Worm (Caenorhabditis elegans) whole organism, mixed stage, embryonic: ENCODE data around the gene F43C11.16.

ENCODE experiments used
- blmp-1 ChIP-seq: fragments of 150-350 bp; optimal IDR thresholded peaks from 2 replicates; lab custom pipeline; 2014; ENCODE audit warnings: missing biosample characterization, missing genetic modification characterization
- ceh-39 ChIP-seq: fragments of 150-350 bp; optimal IDR thresholded peaks from 2 replicates; lab custom pipeline; 2014; ENCODE audit warnings: missing biosample characterization, missing genetic modification characterization
- ces-1 ChIP-seq: fragments of 150-350 bp; optimal IDR thresholded peaks from 2 replicates; lab custom pipeline; 2014; ENCODE audit warnings: missing biosample characterization, missing genetic modification reagents, missing genetic modification characterization
- cnd-1 ChIP-seq: fragments of 200-800 bp; sonication (Bioruptor generic); optimal IDR thresholded peaks from 2 replicates; lab custom pipeline; 2018; ENCODE audit warnings: mild to moderate bottlenecking, missing genetic modification characterization, missing compliant biosample characterization
- elt-1 ChIP-seq: sonication (generic microtip); optimal IDR thresholded peaks from 2 replicates; lab custom pipeline; 2017; ENCODE audit warnings: missing genetic modification characterization, mild to moderate bottlenecking, missing compliant biosample characterization, antibody characterized with exemption, moderate library complexity, borderline replicate concordance; ENCODE audit not compliant: insufficient read depth
- elt-3 ChIP-seq: fragments of 150-350 bp; optimal IDR thresholded peaks from 2 replicates; lab custom pipeline; 2014; ENCODE audit warnings: missing biosample characterization, missing genetic modification characterization
- flh-1 ChIP-seq: fragments of 200-800 bp; sonication (Bioruptor generic); optimal IDR thresholded peaks from 2 replicates; lab custom pipeline; 2018; ENCODE audit warnings: mild to moderate bottlenecking, missing genetic modification characterization, moderate library complexity, missing compliant biosample characterization
- ham-2 ChIP-seq: fragments of 200-800 bp; sonication (Bioruptor generic); optimal IDR thresholded peaks from 2 replicates; lab custom pipeline; 2018; ENCODE audit warnings: mild to moderate bottlenecking, missing genetic modification characterization, missing compliant biosample characterization
- hlh-1 ChIP-seq: fragments of 150-350 bp; optimal IDR thresholded peaks from 2 replicates; lab custom pipeline; 2014; ENCODE audit warnings: missing biosample characterization, missing genetic modification reagents, missing genetic modification characterization
- lin-13 ChIP-seq: fragments of 150-350 bp; optimal IDR thresholded peaks from 2 replicates; lab custom pipeline; 2014; ENCODE audit warnings: missing biosample characterization, missing genetic modification characterization
- lin-32 ChIP-seq: fragments of 200-800 bp; sonication (Bioruptor generic); optimal IDR thresholded peaks from 2 replicates; lab custom pipeline; 2018; ENCODE audit warnings: mild to moderate bottlenecking, missing genetic modification characterization, missing compliant biosample characterization
- lsy-2 ChIP-seq: fragments of 150-350 bp; optimal IDR thresholded peaks from 2 replicates; lab custom pipeline; 2014; ENCODE audit warnings: missing biosample characterization, missing genetic modification characterization
- mab-5 ChIP-seq: fragments of 150-350 bp; optimal IDR thresholded peaks from 2 replicates; lab custom pipeline; 2014; ENCODE audit warnings: missing biosample characterization, missing genetic modification characterization
- mep-1 ChIP-seq: fragments of 150-350 bp; optimal IDR thresholded peaks from 2 replicates; lab custom pipeline; 2017; ENCODE audit warnings: missing biosample characterization, missing genetic modification reagents, missing genetic modification characterization, inconsistent platforms
- mls-2 ChIP-seq: sonication (generic microtip); optimal IDR thresholded peaks from 2 replicates; lab custom pipeline; 2016; ENCODE audit warnings: mild to moderate bottlenecking, missing genetic modification characterization, moderate library complexity, missing compliant biosample characterization
- nhr-2 ChIP-seq: fragments of 150-350 bp; optimal IDR thresholded peaks from 2 replicates; lab custom pipeline; 2014; ENCODE audit warnings: missing biosample characterization, missing genetic modification characterization
- nhr-237 ChIP-seq: fragments of 150-350 bp; optimal IDR thresholded peaks from 2 replicates; lab custom pipeline; 2014; ENCODE audit warnings: missing biosample characterization, missing genetic modification characterization
- nhr-28 ChIP-seq: fragments of 150-350 bp; optimal IDR thresholded peaks from 2 replicates; lab custom pipeline; 2014; ENCODE audit warnings: missing biosample characterization, missing genetic modification characterization
- nhr-76 ChIP-seq: sonication (generic microtip); optimal IDR thresholded peaks from 2 replicates; lab custom pipeline; 2017; ENCODE audit warnings: missing biosample characterization, missing genetic modification characterization
- pha-4 ChIP-seq: fragments of 150-350 bp; optimal IDR thresholded peaks from 2 replicates; lab custom pipeline; 2018; ENCODE audit warnings: missing biosample characterization, missing genetic modification reagents, missing genetic modification characterization
- sem-2 ChIP-seq: fragments of 200-800 bp; sonication (Bioruptor generic); optimal IDR thresholded peaks from 2 replicates; lab custom pipeline; 2018; ENCODE audit warnings: mild to moderate bottlenecking, missing genetic modification characterization, missing compliant biosample characterization
- snpc-4 ChIP-seq: fragments of 150-350 bp; optimal IDR thresholded peaks from 2 replicates; lab custom pipeline; 2014; ENCODE audit warnings: missing biosample characterization, missing genetic modification characterization
- sptf-1 ChIP-seq: sonication (generic microtip); optimal IDR thresholded peaks from 2 replicates; lab custom pipeline; 2017; ENCODE audit warnings: mild to moderate bottlenecking, missing genetic modification characterization, moderate library complexity, missing compliant biosample characterization
- unc-39 ChIP-seq: fragments of 150-350 bp; optimal IDR thresholded peaks from 2 replicates; lab custom pipeline; 2014; ENCODE audit warnings: missing biosample characterization, missing genetic modification characterization
- unc-62 ChIP-seq: fragments of 150-350 bp; optimal IDR thresholded peaks from 2 replicates; lab custom pipeline; 2014; ENCODE audit warnings: missing biosample characterization, missing genetic modification reagents, missing genetic modification characterization
- zip-8 ChIP-seq: fragments of 150-350 bp; optimal IDR thresholded peaks from 2 replicates; lab custom pipeline; 2014; ENCODE audit warnings: missing biosample characterization, missing genetic modification characterization
- ztf-11 ChIP-seq: fragments of 150-350 bp; optimal IDR thresholded peaks from 2 replicates; lab custom pipeline; 2014; ENCODE audit warnings: missing biosample characterization, missing genetic modification characterization

F43C11.16 gene

DNA sequence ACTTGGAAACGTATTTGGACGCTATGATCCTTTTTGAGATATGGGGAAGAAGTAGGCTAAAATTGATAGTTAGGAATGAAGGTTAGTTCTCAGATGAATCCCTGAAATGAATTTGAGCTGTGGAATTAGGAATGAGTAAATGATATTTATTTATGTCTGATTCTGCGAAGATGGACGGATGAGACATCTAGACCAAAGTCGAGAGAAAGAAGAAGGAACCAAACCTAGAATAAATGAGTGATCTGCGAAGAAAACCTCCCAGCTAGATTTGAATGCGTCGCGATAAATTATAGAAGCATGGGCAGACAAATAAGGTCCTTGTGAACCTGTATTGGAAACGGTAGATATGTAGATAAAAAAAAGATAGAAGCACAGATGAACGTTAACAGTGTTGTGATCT, at the start of gene F43C11.16:
Gene F43C11.16, minus strand, starts transcription at position 101 of the 400 bp plus-strand sequence.
- TF ChIP-seq lsy-2 (tag; lab: Kevin White, UChicago) (no peak), nhr-76 (tag; lab: Kevin White, UChicago) (no peak), ceh-39 (no peak), flh-1 (GFP tag; lab: Kevin White, UChicago) (no peak), cnd-1 (tag; lab: Kevin White, UChicago) (no peak), unc-62 (GFP tag; lab: Kevin White, UChicago) (no peak)

DNA sequence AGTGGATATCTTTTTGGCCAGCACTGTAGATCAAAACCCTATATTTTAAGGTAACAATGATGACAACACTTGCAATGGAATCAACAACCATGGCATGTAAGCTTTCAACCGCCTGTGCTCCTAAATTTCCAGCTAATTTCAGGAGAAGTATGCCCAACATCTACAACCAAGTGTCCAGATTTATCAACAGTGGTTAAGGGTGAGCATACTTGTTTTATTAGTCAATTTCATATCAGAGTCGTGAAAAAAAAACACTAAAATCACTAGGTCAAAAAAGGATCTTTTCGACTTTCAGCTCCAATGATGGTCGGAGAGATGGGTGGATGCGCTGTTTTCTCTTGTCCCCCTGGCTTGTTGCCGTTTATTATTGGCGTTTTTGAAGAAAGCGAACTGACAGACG, 44.1 kb upstream of the F43C11.16 start, which contains the start of gene F16G10.1:
Gene F16G10.1, plus strand, starts transcription at position 301 of the 400 bp plus-strand sequence.
- TF ChIP-seq sptf-1 (tag; lab: Kevin White, UChicago): no peak
- TF ChIP-seq elt-3 (tag; lab: Kevin White, UChicago): no peak
- TF ChIP-seq nhr-237 (tag; lab: Kevin White, UChicago): no peak
- TF ChIP-seq ces-1: no peak
- TF ChIP-seq sem-2 (GFP tag; lab: Kevin White, UChicago): no peak

DNA sequence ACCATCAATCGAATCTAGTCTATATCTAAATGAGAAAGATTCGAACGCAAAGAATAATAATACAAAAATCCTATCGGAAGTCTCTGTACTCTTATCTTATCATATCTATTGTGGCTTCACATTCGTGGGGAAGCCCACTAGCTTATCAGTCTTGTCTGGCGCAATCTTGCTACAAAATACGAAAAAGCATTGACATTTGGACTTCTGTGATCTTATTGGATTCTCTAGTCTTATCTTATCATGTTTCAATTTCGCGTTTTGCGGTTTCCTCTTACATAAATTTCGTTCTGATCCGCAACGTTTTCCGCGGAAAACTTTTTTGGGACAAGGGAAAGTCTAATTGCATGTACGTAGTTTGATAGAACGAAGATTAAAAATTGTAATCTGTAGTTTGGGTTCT, 39.9 kb upstream of the F43C11.16 start:
- no peak for TF ChIP-seq zip-8
- TF ChIP-seq, all 35 proteins: peak for 0

DNA sequence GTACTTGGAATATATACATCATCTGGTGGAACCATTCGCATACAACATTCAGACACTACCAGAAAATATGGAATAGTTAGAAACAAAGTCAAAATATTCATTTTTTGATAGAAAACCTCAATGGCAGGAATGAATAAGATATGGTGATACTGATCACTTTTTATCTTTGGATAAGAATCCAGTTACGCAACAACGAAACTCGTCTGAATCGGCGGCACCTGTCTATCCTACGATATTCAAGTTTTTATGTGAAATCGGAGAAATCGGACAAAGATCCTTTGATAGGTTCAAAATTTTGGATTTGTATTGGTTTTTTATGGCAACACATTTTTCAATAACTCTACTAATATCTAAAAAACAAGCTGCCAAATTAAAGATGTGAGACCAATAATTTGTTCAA, 39.0 kb upstream of the F43C11.16 start, which contains the start of gene F16G10.14:
Gene F16G10.14, minus strand, starts transcription at position 101 of the 400 bp plus-strand sequence.
- TF ChIP-seq nhr-237 (tag; lab: Kevin White, UChicago): no peak
- TF ChIP-seq ces-1: no peak
- TF ChIP-seq nhr-2 (tag; lab: Kevin White, UChicago): no peak
- no peak for TF ChIP-seq mls-2
- TF ChIP-seq ham-2 (GFP tag; lab: Kevin White, UChicago): no peak
- TF ChIP-seq elt-3 (tag; lab: Kevin White, UChicago): no peak
- no peak for TF ChIP-seq mep-1 (tag; lab: Kevin White, UChicago)
- no peak for TF ChIP-seq nhr-28 (tag; lab: Kevin White, UChicago)
- TF ChIP-seq mab-5 (tag; lab: Kevin White, UChicago): no peak
- TF ChIP-seq cnd-1 (tag; lab: Kevin White, UChicago): no peak
- no peak for TF ChIP-seq elt-1
- TF ChIP-seq ceh-39: no peak
- no peak for TF ChIP-seq pha-4
- no peak for TF ChIP-seq sptf-1 (tag; lab: Kevin White, UChicago)
- TF ChIP-seq lin-32 (GFP tag; lab: Kevin White, UChicago): no peak
- no peak for TF ChIP-seq sem-2 (GFP tag; lab: Kevin White, UChicago)
- TF ChIP-seq blmp-1: no peak
- TF ChIP-seq, all 35 proteins: peak for 0

DNA sequence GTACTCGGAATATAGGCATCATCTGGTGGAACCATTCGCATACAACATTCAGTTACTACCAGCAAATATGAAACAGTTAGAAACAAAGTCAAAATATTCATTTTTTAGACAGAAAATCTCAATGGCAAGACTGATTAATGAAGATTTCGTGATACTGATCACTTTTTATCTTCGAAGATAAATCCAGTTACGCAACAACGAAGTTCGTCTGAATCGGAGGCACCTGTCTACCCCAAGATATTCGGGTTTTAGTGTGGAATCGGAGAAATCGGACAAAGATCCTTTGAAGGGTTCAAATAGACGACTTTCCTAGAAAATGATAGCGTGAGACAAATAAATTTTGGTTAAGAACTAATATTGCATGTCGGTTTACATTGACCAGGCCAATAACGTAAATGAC, 36.0 kb upstream of the F43C11.16 start, which contains the start of gene F16G10.13:
Gene F16G10.13, minus strand, starts transcription at position 101 of the 400 bp plus-strand sequence.
- no peak for TF ChIP-seq mep-1 (tag; lab: Kevin White, UChicago)
- no peak for TF ChIP-seq unc-39 (tag; lab: Kevin White, UChicago)
- no peak for TF ChIP-seq snpc-4 (tag; lab: Kevin White, UChicago)
- no peak for TF ChIP-seq unc-62 (GFP tag; lab: Kevin White, UChicago)
- no peak for TF ChIP-seq mab-5 (tag; lab: Kevin White, UChicago)

DNA sequence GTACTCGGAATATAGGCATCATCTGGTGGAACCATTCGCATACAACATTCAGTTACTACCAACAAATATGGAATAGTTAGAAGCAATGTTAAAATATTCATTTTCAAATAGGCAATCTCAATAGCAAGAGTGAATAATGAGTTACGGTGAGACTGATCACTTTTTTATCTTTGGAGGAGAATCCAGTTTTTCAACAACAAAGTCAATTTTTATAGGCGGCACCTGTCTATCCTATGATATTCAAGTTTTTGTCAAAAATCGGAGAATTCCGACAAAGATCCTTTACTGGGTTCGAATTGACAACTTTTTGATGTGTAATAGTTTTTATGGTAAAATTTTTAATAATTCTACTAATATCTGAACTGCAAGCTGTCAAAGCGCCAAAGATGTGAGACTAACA, 34.0 kb upstream of the F43C11.16 start, which contains the start of gene F16G10.11:
Gene F16G10.11, minus strand, starts transcription at position 101 of the 400 bp plus-strand sequence.
- TF ChIP-seq snpc-4 (tag; lab: Kevin White, UChicago) (no peak), nhr-28 (tag; lab: Kevin White, UChicago) (no peak)

DNA sequence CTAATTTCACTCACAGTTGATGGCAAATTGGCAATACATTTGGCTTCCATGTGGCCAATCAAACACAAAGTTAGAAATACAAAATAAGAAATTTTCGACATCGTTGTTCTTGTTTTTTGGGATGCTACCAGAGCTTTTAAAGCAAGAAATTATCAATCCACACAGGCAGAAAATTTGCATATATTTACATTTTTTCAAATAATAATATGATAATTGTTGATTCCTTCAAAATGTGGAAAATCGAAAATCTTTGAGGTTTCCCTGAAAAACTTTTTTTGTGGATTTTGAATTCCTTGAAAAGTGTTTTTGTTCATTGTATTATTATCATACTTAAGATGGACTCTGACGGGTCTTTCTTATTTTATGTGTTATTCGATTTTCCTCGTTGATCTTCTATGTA, 31.0 kb upstream of the F43C11.16 start, which contains the start of gene F16G10.10:
Gene F16G10.10, minus strand, starts transcription at position 101 of the 400 bp plus-strand sequence.
- TF ChIP-seq sptf-1 (tag; lab: Kevin White, UChicago) (no peak), cnd-1 (tag; lab: Kevin White, UChicago) (no peak), ceh-39 (no peak), ztf-11 (tag; lab: Kevin White, UChicago) (no peak), mls-2 (no peak), sem-2 (GFP tag; lab: Kevin White, UChicago) (no peak), elt-3 (tag; lab: Kevin White, UChicago) (no peak), flh-1 (GFP tag; lab: Kevin White, UChicago) (no peak), nhr-76 (tag; lab: Kevin White, UChicago) (no peak), zip-8 (no peak), lin-32 (GFP tag; lab: Kevin White, UChicago) (no peak), lin-13 (tag; lab: Kevin White, UChicago) (no peak), snpc-4 (tag; lab: Kevin White, UChicago) (no peak), hlh-1 (no peak)
